Fruit fly (Drosophila melanogaster) whole organism, pupa: ENCODE data around the gene Gyc89Db.

ENCODE experiments used
- CG10348 ChIP-seq: fragments of 200-800 bp; sonication (Bioruptor generic); IDR thresholded peaks from 2 replicates; pipeline ENCODE4 v1.3.6; 2022; ENCODE audit warnings: missing biosample characterization, missing genetic modification characterization
- CG12605 ChIP-seq: fragments of 200-800 bp; sonication (Bioruptor generic); IDR thresholded peaks from 2 replicates; pipeline ENCODE4 v1.3.6; 2022; ENCODE audit warnings: missing biosample characterization, missing genetic modification characterization
- CG13204 ChIP-seq: fragments of 200-800 bp; sonication (Bioruptor generic); optimal IDR thresholded peaks from 2 replicates; lab custom pipeline; 2018; ENCODE audit warnings: missing biosample characterization, mild to moderate bottlenecking, missing genetic modification characterization, moderate library complexity
- CG14655 ChIP-seq: fragments of 200-800 bp; sonication (Bioruptor generic); optimal IDR thresholded peaks from 3 replicates; lab custom pipeline; 2017; ENCODE audit warnings: mild to moderate bottlenecking, missing biosample characterization, missing genetic modification reagents, missing genetic modification characterization
- CG15710 ChIP-seq: fragments of 200-800 bp; sonication (Bioruptor generic); optimal IDR thresholded peaks from 2 replicates; lab custom pipeline; 2018; ENCODE audit warnings: missing biosample characterization, mild to moderate bottlenecking, missing genetic modification characterization, moderate library complexity
- CG17806 ChIP-seq: fragments of 200-800 bp; sonication (Bioruptor generic); optimal IDR thresholded peaks from 2 replicates; lab custom pipeline; 2018; ENCODE audit warnings: missing biosample characterization, mild to moderate bottlenecking, missing genetic modification characterization, moderate library complexity
- CG32121 ChIP-seq: fragments of 200-800 bp; sonication (Bioruptor generic); IDR thresholded peaks from 2 replicates; pipeline ENCODE4 v1.3.6; 2022; ENCODE audit warnings: missing biosample characterization, missing genetic modification characterization
- CG34367 ChIP-seq: fragments of 200-800 bp; sonication (Bioruptor generic); optimal IDR thresholded peaks from 2 replicates; lab custom pipeline; 2018; ENCODE audit warnings: missing biosample characterization, mild to moderate bottlenecking, missing genetic modification characterization
- CG4496 ChIP-seq: fragments of 200-800 bp; sonication (Bioruptor generic); IDR thresholded peaks from 3 replicates; pipeline ENCODE4 v1.3.6; 2022; ENCODE audit warnings: missing biosample characterization, missing genetic modification characterization
- CG8159 ChIP-seq: fragments of 200-800 bp; sonication (Bioruptor generic); optimal IDR thresholded peaks from 3 replicates; lab custom pipeline; 2018; ENCODE audit warnings: missing biosample characterization, mild to moderate bottlenecking, missing genetic modification characterization, moderate library complexity
- CG8301 ChIP-seq: fragments of 200-800 bp; sonication (Bioruptor generic); optimal IDR thresholded peaks from 2 replicates; lab custom pipeline; 2018; ENCODE audit warnings: missing biosample characterization, mild to moderate bottlenecking, missing genetic modification characterization
- CG9948 ChIP-seq: fragments of 200-800 bp; sonication (Bioruptor generic); optimal IDR thresholded peaks from 2 replicates; lab custom pipeline; 2018; ENCODE audit warnings: missing biosample characterization, mild to moderate bottlenecking, missing genetic modification characterization, moderate library complexity
- D1 ChIP-seq: fragments of 200-800 bp; sonication (Bioruptor generic); optimal IDR thresholded peaks from 2 replicates; lab custom pipeline; 2018; ENCODE audit warnings: missing biosample characterization, mild to moderate bottlenecking, missing genetic modification characterization, moderate library complexity
- EcR ChIP-seq: fragments of 200-800 bp; sonication (Bioruptor generic); optimal IDR thresholded peaks from 3 replicates; lab custom pipeline; 2019; ENCODE audit warnings: missing biosample characterization, missing genetic modification characterization, mild to moderate bottlenecking, moderate library complexity, missing genetic modification reagents
- Ets98B ChIP-seq: fragments of 200-800 bp; sonication (Bioruptor generic); IDR thresholded peaks from 2 replicates; pipeline ENCODE4 v1.3.6; 2022; ENCODE audit warnings: missing biosample characterization, missing genetic modification characterization
- Pif1A ChIP-seq: fragments of 200-800 bp; sonication (Bioruptor generic); optimal IDR thresholded peaks from 3 replicates; lab custom pipeline; 2016; ENCODE audit warnings: missing biosample characterization, missing genetic modification characterization
- Pif1B ChIP-seq: fragments of 200-800 bp; sonication (Bioruptor generic); optimal IDR thresholded peaks from 3 replicates; lab custom pipeline; 2016; ENCODE audit warnings: missing biosample characterization, missing genetic modification characterization
- Snoo ChIP-seq: fragments of 200-800 bp; sonication (Bioruptor generic); optimal IDR thresholded peaks from 3 replicates; lab custom pipeline; 2017; ENCODE audit warnings: missing biosample characterization, mild to moderate bottlenecking, missing genetic modification characterization, inconsistent platforms
- fd96Ca ChIP-seq: fragments of 200-800 bp; sonication (Bioruptor generic); IDR thresholded peaks from 3 replicates; pipeline ENCODE4 v1.3.6; 2022; ENCODE audit warnings: missing biosample characterization, missing genetic modification characterization
- gl ChIP-seq: fragments of 200-800 bp; sonication (Bioruptor generic); optimal IDR thresholded peaks from 2 replicates; lab custom pipeline; 2018; ENCODE audit warnings: missing biosample characterization, mild to moderate bottlenecking, missing genetic modification characterization
- rn ChIP-seq: fragments of 200-800 bp; sonication (Bioruptor generic); IDR thresholded peaks from 2 replicates; pipeline ENCODE4 v1.3.6; 2022; ENCODE audit warnings: missing biosample characterization, missing genetic modification characterization

Gene Gyc89Db

dm6 chr3R:16497379-16497778 is 20.5 kb downstream of the Gyc89Db start:
- peak; percentile 65 for TF ChIP-seq rn (GFP tag; lab: Robert Waterston, UW)
- no peak for TF ChIP-seq CG10348 (GFP tag; lab: Robert Waterston, UW)
- TF ChIP-seq CG8301: peak; percentile 72
- TF ChIP-seq Snoo (tag; lab: Kevin White, UChicago): peak; percentile 56
- peak; percentile 74 for TF ChIP-seq CG17806 (tag; lab: Kevin White, UChicago)
- peak; percentile 8 for TF ChIP-seq gl (tag; lab: Kevin White, UChicago)
- peak; percentile 90 for TF ChIP-seq CG4496
- TF ChIP-seq CG32121 (GFP tag; lab: Robert Waterston, UW): peak; percentile 84
- TF ChIP-seq EcR (GFP tag; lab: Kevin White, UChicago): no peak
- peak; percentile 10 for TF ChIP-seq D1
- TF ChIP-seq Pif1A (GFP tag; lab: Kevin White, UChicago): peak; percentile 52
- TF ChIP-seq CG15710 (tag; lab: Kevin White, UChicago): peak; percentile 57
- TF ChIP-seq Ets98B (GFP tag; lab: Robert Waterston, UW): peak; percentile 87
- TF ChIP-seq CG9948 (tag; lab: Kevin White, UChicago): peak; percentile 60
- TF ChIP-seq CG8159: peak; percentile 69
- peak; percentile 78 for TF ChIP-seq CG14655 (GFP tag; lab: Kevin White, UChicago)
- peak; percentile 84 for TF ChIP-seq CG12605 (GFP tag; lab: Robert Waterston, UW)
- TF ChIP-seq CG34367 (tag; lab: Kevin White, UChicago): peak; percentile 63
- TF ChIP-seq CG13204 (GFP tag; lab: Kevin White, UChicago): no peak
- peak; percentile 49 for TF ChIP-seq Pif1B
- peak; percentile 32; the same call in 1 of the 3 replicates for TF ChIP-seq fd96Ca (GFP tag; lab: Robert Waterston, UW)
- TF ChIP-seq, all 21 proteins: peak for 18

dm6 chr3R:16498859-16499258 is 21.9 kb downstream of the Gyc89Db start, which contains the start of gene Gr89a:
Gene Gr89a, minus strand, starts transcription at chr3R:16498959.
- no peak for TF ChIP-seq Ets98B (GFP tag; lab: Robert Waterston, UW)

dm6 chr3R:16500919-16501851 is 24.3 kb downstream of the Gyc89Db start, which contains the start of gene Decay:
Gene Decay, minus strand, starts transcription at chr3R:16501050.
- TF ChIP-seq CG32121 (GFP tag; lab: Robert Waterston, UW) (no peak), CG12605 (GFP tag; lab: Robert Waterston, UW) (no peak), CG13204 (GFP tag; lab: Kevin White, UChicago) (no peak), Snoo (tag; lab: Kevin White, UChicago) (peak; percentile 34), Pif1A (GFP tag; lab: Kevin White, UChicago) (peak; percentile 54), Pif1B (peak; percentile 14), D1 (no peak), CG8301 (peak; percentile 37), CG17806 (tag; lab: Kevin White, UChicago) (no peak), CG15710 (tag; lab: Kevin White, UChicago) (no peak), CG4496 (0 out of 3 replicates have a peak, but pooled peaks have one; percentile 8), rn (GFP tag; lab: Robert Waterston, UW) (no peak), gl (tag; lab: Kevin White, UChicago) (no peak), Ets98B (GFP tag; lab: Robert Waterston, UW) (no peak; the same call in 1 of the 2 replicates), CG10348 (GFP tag; lab: Robert Waterston, UW) (no peak), CG9948 (tag; lab: Kevin White, UChicago) (no peak), CG14655 (GFP tag; lab: Kevin White, UChicago) (peak; percentile 29), CG8159 (no peak), CG34367 (tag; lab: Kevin White, UChicago) (no peak)
- TF ChIP-seq, all 21 proteins: peak for 6

- no peak for TF ChIP-seq Pif1B
- no peak for TF ChIP-seq CG15710 (tag; lab: Kevin White, UChicago)
- no peak for TF ChIP-seq Pif1A (GFP tag; lab: Kevin White, UChicago)
- peak; percentile 8 for TF ChIP-seq CG13204 (GFP tag; lab: Kevin White, UChicago)
- no peak for TF ChIP-seq fd96Ca (GFP tag; lab: Robert Waterston, UW)
- no peak for TF ChIP-seq D1
- no peak for TF ChIP-seq CG14655 (GFP tag; lab: Kevin White, UChicago)
- TF ChIP-seq CG8159: no peak
- TF ChIP-seq CG12605 (GFP tag; lab: Robert Waterston, UW): peak; percentile 12; the same call in 1 of the 2 replicates
- no peak for TF ChIP-seq Snoo (tag; lab: Kevin White, UChicago)
- TF ChIP-seq CG34367 (tag; lab: Kevin White, UChicago): no peak
These were observed 25.8 kb downstream of the Gyc89Db start, which contains the start of gene CG42342 for dm6 chr3R:16502595-16503305. Gene CG42342, plus strand, starts transcription at chr3R:16502770.

- TF ChIP-seq CG12605 (GFP tag; lab: Robert Waterston, UW): no peak
- TF ChIP-seq Ets98B (GFP tag; lab: Robert Waterston, UW): no peak
- TF ChIP-seq D1: no peak
- no peak for TF ChIP-seq CG17806 (tag; lab: Kevin White, UChicago)
- no peak for TF ChIP-seq EcR (GFP tag; lab: Kevin White, UChicago)
- TF ChIP-seq Pif1B: no peak
- no peak for TF ChIP-seq Snoo (tag; lab: Kevin White, UChicago)
- no peak for TF ChIP-seq CG15710 (tag; lab: Kevin White, UChicago)
- no peak for TF ChIP-seq CG8301
- no peak for TF ChIP-seq CG10348 (GFP tag; lab: Robert Waterston, UW)
- TF ChIP-seq CG14655 (GFP tag; lab: Kevin White, UChicago): no peak
- TF ChIP-seq CG32121 (GFP tag; lab: Robert Waterston, UW): no peak
- no peak for TF ChIP-seq CG13204 (GFP tag; lab: Kevin White, UChicago)
- TF ChIP-seq rn (GFP tag; lab: Robert Waterston, UW): no peak
- no peak for TF ChIP-seq fd96Ca (GFP tag; lab: Robert Waterston, UW)
- no peak for TF ChIP-seq gl (tag; lab: Kevin White, UChicago)
- no peak for TF ChIP-seq CG34367 (tag; lab: Kevin White, UChicago)
- TF ChIP-seq CG9948 (tag; lab: Kevin White, UChicago): no peak
- TF ChIP-seq Pif1A (GFP tag; lab: Kevin White, UChicago): no peak
These were observed 27.6 kb downstream of the Gyc89Db start for dm6 chr3R:16504541-16504940.
